Fruit fly (Drosophila melanogaster): ENCODE measurements around the gene Rph.

The Rph gene

DNA sequence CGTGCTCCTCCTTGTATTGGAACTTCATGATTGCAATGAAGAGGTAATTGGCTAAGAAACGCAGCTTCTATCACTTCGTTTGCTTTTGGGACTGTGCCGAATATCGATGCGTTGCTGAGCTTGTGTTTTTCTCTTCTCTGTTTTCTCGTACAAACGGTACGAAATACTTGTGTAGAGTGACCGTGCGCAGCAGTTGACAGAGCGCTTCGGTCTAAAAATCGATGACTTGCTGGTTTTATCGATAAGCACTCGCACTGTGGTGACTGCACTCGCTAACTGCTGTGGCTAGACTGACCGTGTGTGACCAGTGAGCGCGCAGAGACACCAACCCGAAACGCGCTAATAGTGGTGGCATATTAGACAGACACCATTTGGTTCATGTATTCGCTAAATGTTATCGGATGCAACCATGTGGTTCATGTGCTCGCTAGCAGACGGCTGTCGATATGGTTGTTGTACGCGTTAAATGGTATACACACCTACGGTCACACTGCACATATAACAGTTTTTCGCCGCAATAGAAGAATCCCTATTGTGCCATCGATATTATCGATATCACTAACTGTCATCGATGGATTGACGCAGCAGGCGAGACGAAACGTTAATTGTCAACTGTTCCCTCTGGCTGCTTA, 10.7 kb upstream of the Rph start, which contains the start of the genes Atg8a and BTBD9 (continued):
- TF ChIP-seq CG2202 (tag; optimal IDR thresholded peaks at IDR 0.05) (no peak), kni (GFP tag; optimal IDR thresholded peaks at IDR 0.05) (no peak), Dek (tag; optimal IDR thresholded peaks at IDR 0.05) (no peak), Dref (GFP tag; IDR thresholded peaks at IDR 0.05) (peak; percentile 96), Taf1 (GFP tag; IDR thresholded peaks at IDR 0.05) (no peak), salm (tag; optimal IDR thresholded peaks at IDR 0.05) (no peak), Meics (GFP tag; optimal IDR thresholded peaks at IDR 0.05) (peak; percentile 42), CG31441 (GFP tag; IDR thresholded peaks at IDR 0.05) (0 out of 2 replicates have a peak, but pooled peaks have one; percentile 22), CG17568 (GFP tag; optimal IDR thresholded peaks at IDR 0.05) (no peak), CG15696 (tag; optimal IDR thresholded peaks at IDR 0.05) (peak; percentile 7), NfI (GFP tag; optimal IDR thresholded peaks at IDR 0.05) (peak; percentile 12), CG6813 (GFP tag; optimal IDR thresholded peaks at IDR 0.05) (no peak), vnd (GFP tag; IDR thresholded peaks at IDR 0.05; ENCODE audit: partially characterized antibody) (peak; percentile 57; the same call in 1 of the 3 replicates), chm (GFP tag; IDR thresholded peaks at IDR 0.05) (peak; percentile 29; the same call in 1 of the 2 replicates), kah (GFP tag; optimal IDR thresholded peaks at IDR 0.05) (no peak), CG10366 (GFP tag; IDR thresholded peaks at IDR 0.05) (0 out of 2 replicates have a peak, but pooled peaks have one; percentile 12), pros (GFP tag; optimal IDR thresholded peaks at IDR 0.05) (no peak), phol (tag; optimal IDR thresholded peaks at IDR 0.05) (peak; percentile 72), CG4328 (GFP tag; optimal IDR thresholded peaks at IDR 0.05) (no peak), vvl (GFP tag; IDR thresholded peaks at IDR 0.05) (no peak; the same call in 1 of the 2 replicates), CG12071 (GFP tag; optimal IDR thresholded peaks at IDR 0.05) (no peak), btn (GFP tag; optimal IDR thresholded peaks at IDR 0.05) (no peak), CG15269 (tag; optimal IDR thresholded peaks at IDR 0.05) (no peak), CG9817 (tag; optimal IDR thresholded peaks at IDR 0.05) (peak; percentile 30), CG6791 (GFP tag; IDR thresholded peaks at IDR 0.05; ENCODE audit: partially characterized antibody) (peak; percentile 80; the same call in 2 of the 3 replicates), Dad (GFP tag; optimal IDR thresholded peaks at IDR 0.05) (no peak), CG17328 (GFP tag; IDR thresholded peaks at IDR 0.05) (no peak; the same call in 1 of the 2 replicates), CG9876 (GFP tag; optimal IDR thresholded peaks at IDR 0.05) (peak; percentile 42), Oaz (GFP tag; IDR thresholded peaks at IDR 0.05) (no peak), CG32767 (GFP tag; IDR thresholded peaks at IDR 0.05) (no peak), CG16863 (GFP tag; optimal IDR thresholded peaks at IDR 0.05) (no peak), Poxn (GFP tag; IDR thresholded peaks at IDR 0.05) (no peak), az2 (GFP tag; optimal IDR thresholded peaks at IDR 0.05) (no peak), CG3847 (GFP tag; IDR thresholded peaks at IDR 0.05) (peak; percentile 76), CG3726 (GFP tag; IDR thresholded peaks at IDR 0.05) (no peak), twi (tag; optimal IDR thresholded peaks at IDR 0.05) (no peak), CG11504 (tag; optimal IDR thresholded peaks at IDR 0.05) (peak; percentile 36), crol (GFP tag; IDR thresholded peaks at IDR 0.05) (no peak), CG1603 (tag; optimal IDR thresholded peaks at IDR 0.05) (peak; percentile 95), CG17359 (tag; optimal IDR thresholded peaks at IDR 0.05) (no peak), grau (tag; optimal IDR thresholded peaks at IDR 0.05) (peak; percentile 18), onecut (GFP tag; IDR thresholded peaks at IDR 0.05) (no peak), lov (optimal IDR thresholded peaks at IDR 0.05) (no peak), lov (GFP tag; IDR thresholded peaks at IDR 0.05) (no peak), CG6654 (GFP tag; optimal IDR thresholded peaks at IDR 0.05) (no peak), luna (GFP tag; optimal IDR thresholded peaks at IDR 0.05) (no peak), CG33557 (GFP tag; optimal IDR thresholded peaks at IDR 0.05) (no peak), ci (GFP tag; IDR thresholded peaks at IDR 0.05) (peak; percentile 51; the same call in 2 of the 3 replicates), CG11093 (GFP tag; IDR thresholded peaks at IDR 0.05) (no peak), dysf (GFP tag; IDR thresholded peaks at IDR 0.05) (peak; percentile 32; the same call in 1 of the 3 replicates)

All from whole organism, embryonic.